Fruit fly (Drosophila melanogaster) whole organism, prepupa: Measurements from ENCODE around the gene CG13002.

Experiments
- Blimp-1 ChIP-seq: fragments of 200-800 bp; sonication (Bioruptor generic); optimal IDR thresholded peaks from 3 replicates; lab custom pipeline; 2017; ENCODE audit warnings: missing biosample characterization, missing genetic modification characterization, mild to moderate bottlenecking, moderate library complexity, missing genetic modification reagents
- CG10631 ChIP-seq: fragments of 200-800 bp; sonication (Bioruptor generic); optimal IDR thresholded peaks from 2 replicates; lab custom pipeline; 2016; ENCODE audit warnings: missing biosample characterization, missing genetic modification characterization
- CG10669 ChIP-seq: fragments of 200-800 bp; sonication (Bioruptor generic); optimal IDR thresholded peaks from 3 replicates; lab custom pipeline; 2018; ENCODE audit warnings: missing biosample characterization, mild to moderate bottlenecking, missing genetic modification characterization, moderate library complexity
- CG11294 ChIP-seq: fragments of 200-800 bp; sonication (Bioruptor generic); IDR thresholded peaks from 2 replicates; pipeline ENCODE4 v1.3.6; 2022; ENCODE audit warnings: missing biosample characterization, missing genetic modification characterization
- CG11762 ChIP-seq: fragments of 200-800 bp; sonication (Bioruptor generic); optimal IDR thresholded peaks from 3 replicates; lab custom pipeline; 2016; ENCODE audit warnings: missing biosample characterization, missing genetic modification characterization; ENCODE audit not compliant: insufficient read depth
- CG15336 ChIP-seq: fragments of 200-800 bp; sonication (Bioruptor generic); IDR thresholded peaks from 2 replicates; pipeline ENCODE4 v1.3.6; 2022; ENCODE audit warnings: missing biosample characterization, missing genetic modification characterization
- CG1621 ChIP-seq: fragments of 200-800 bp; sonication (Bioruptor generic); optimal IDR thresholded peaks from 3 replicates; lab custom pipeline; 2018; ENCODE audit warnings: missing biosample characterization, mild to moderate bottlenecking, missing genetic modification characterization
- CG3032 ChIP-seq: fragments of 200-800 bp; optimal IDR thresholded peaks from 2 replicates; lab custom pipeline; 2019; ENCODE audit warnings: missing biosample characterization, mild to moderate bottlenecking, missing genetic modification characterization, moderate library complexity
- CG31627 ChIP-seq: fragments of 200-800 bp; sonication (Bioruptor generic); optimal IDR thresholded peaks from 3 replicates; lab custom pipeline; 2016; ENCODE audit warnings: missing biosample characterization, missing genetic modification characterization
- CG32006 ChIP-seq: fragments of 200-800 bp; sonication (Bioruptor generic); optimal IDR thresholded peaks from 3 replicates; lab custom pipeline; 2017; ENCODE audit warnings: missing biosample characterization, mild to moderate bottlenecking, missing genetic modification characterization
- CG34406 ChIP-seq: fragments of 200-800 bp; sonication (Bioruptor generic); optimal IDR thresholded peaks from 3 replicates; lab custom pipeline; 2016; ENCODE audit warnings: missing biosample characterization, missing genetic modification characterization
- CG3919 ChIP-seq: fragments of 200-800 bp; sonication (Bioruptor generic); optimal IDR thresholded peaks from 3 replicates; lab custom pipeline; 2016; ENCODE audit warnings: missing biosample characterization, missing genetic modification characterization
- CG4318 ChIP-seq: fragments of 200-800 bp; sonication (Bioruptor generic); optimal IDR thresholded peaks from 3 replicates; lab custom pipeline; 2017; ENCODE audit warnings: missing biosample characterization, mild to moderate bottlenecking, missing genetic modification characterization
- CG6163 ChIP-seq: fragments of 200-800 bp; sonication (Bioruptor generic); IDR thresholded peaks from 3 replicates; pipeline ENCODE4 v1.3.6; 2022; ENCODE audit warnings: missing biosample characterization, missing genetic modification characterization
- CG6276 ChIP-seq: fragments of 200-800 bp; sonication (Bioruptor generic); optimal IDR thresholded peaks from 2 replicates; lab custom pipeline; 2017; ENCODE audit warnings: missing biosample characterization, mild to moderate bottlenecking, missing genetic modification characterization
- CG6792 ChIP-seq: fragments of 200-800 bp; sonication (Bioruptor generic); optimal IDR thresholded peaks from 3 replicates; lab custom pipeline; 2016; ENCODE audit warnings: missing biosample characterization, missing genetic modification characterization
- CG6854 ChIP-seq: fragments of 200-800 bp; sonication (Bioruptor generic); optimal IDR thresholded peaks from 2 replicates; lab custom pipeline; 2017; ENCODE audit warnings: missing biosample characterization, mild to moderate bottlenecking, missing genetic modification characterization
- CG8119 ChIP-seq: fragments of 200-800 bp; sonication (Bioruptor generic); IDR thresholded peaks from 3 replicates; pipeline ENCODE4 v1.3.6; 2022; ENCODE audit warnings: missing biosample characterization, missing genetic modification characterization
- CG8319 ChIP-seq: fragments of 200-800 bp; sonication (Bioruptor generic); optimal IDR thresholded peaks from 3 replicates; lab custom pipeline; 2016; ENCODE audit warnings: missing biosample characterization, missing genetic modification characterization
- CG8632 ChIP-seq: fragments of 200-800 bp; sonication (Bioruptor generic); optimal IDR thresholded peaks from 3 replicates; lab custom pipeline; 2016; ENCODE audit warnings: missing biosample characterization, missing genetic modification characterization
- CG9139 ChIP-seq: fragments of 200-800 bp; sonication (Bioruptor generic); optimal IDR thresholded peaks from 3 replicates; lab custom pipeline; 2017; ENCODE audit warnings: missing biosample characterization, mild to moderate bottlenecking, missing genetic modification characterization
- Eip78C ChIP-seq: fragments of 200-800 bp; sonication (Bioruptor generic); peaks from one replicate; lab custom pipeline; 2016; ENCODE audit warnings: missing biosample characterization, missing genetic modification characterization
- Eip93F ChIP-seq: fragments of 200-800 bp; sonication (Bioruptor generic); optimal IDR thresholded peaks from 2 replicates; lab custom pipeline; 2016; ENCODE audit warnings: missing biosample characterization, mild to moderate bottlenecking, missing genetic modification characterization
- Ets21C ChIP-seq: fragments of 200-800 bp; sonication (Bioruptor generic); optimal IDR thresholded peaks from 3 replicates; lab custom pipeline; 2016; ENCODE audit warnings: missing biosample characterization, missing genetic modification characterization
- Gug ChIP-seq: fragments of 200-800 bp; sonication (Bioruptor generic); IDR thresholded peaks from 2 replicates; pipeline ENCODE4 v1.3.6; 2022; ENCODE audit warnings: missing biosample characterization, missing genetic modification characterization
- Hr38 ChIP-seq: sonication (Bioruptor generic); optimal IDR thresholded peaks from 2 replicates; lab custom pipeline; 2016; ENCODE audit warnings: missing biosample characterization, missing genetic modification characterization
- Hr39 ChIP-seq: fragments of 200-800 bp; sonication (Bioruptor generic); optimal IDR thresholded peaks from 2 replicates; lab custom pipeline; 2016; ENCODE audit warnings: missing biosample characterization, missing genetic modification characterization
- Hr4 ChIP-seq: fragments of 200-800 bp; sonication (Bioruptor generic); optimal IDR thresholded peaks from 3 replicates; lab custom pipeline; 2016; ENCODE audit warnings: missing biosample characterization, missing genetic modification characterization
- Met ChIP-seq: fragments of 200-800 bp; sonication (Bioruptor generic); optimal IDR thresholded peaks from 3 replicates; lab custom pipeline; 2016; ENCODE audit warnings: missing biosample characterization, missing genetic modification characterization
- Smox ChIP-seq: fragments of 200-800 bp; sonication (Bioruptor generic); optimal IDR thresholded peaks from 3 replicates; lab custom pipeline; 2016; ENCODE audit warnings: missing biosample characterization, missing genetic modification characterization
- Sox102F ChIP-seq: fragments of 200-800 bp; sonication (Bioruptor generic); optimal IDR thresholded peaks from 2 replicates; lab custom pipeline; 2016; ENCODE audit warnings: missing biosample characterization, mild to moderate bottlenecking, missing genetic modification characterization
- Sox14 ChIP-seq: fragments of 200-800 bp; sonication (Bioruptor generic); optimal IDR thresholded peaks from 3 replicates; lab custom pipeline; 2016; ENCODE audit warnings: missing biosample characterization, missing genetic modification characterization
- Sox15 ChIP-seq: fragments of 200-800 bp; sonication (Bioruptor generic); optimal IDR thresholded peaks from 3 replicates; lab custom pipeline; 2016; ENCODE audit warnings: missing biosample characterization, missing genetic modification characterization
- achi ChIP-seq: fragments of 200-800 bp; sonication (Bioruptor generic); optimal IDR thresholded peaks from 3 replicates; lab custom pipeline; 2016; ENCODE audit warnings: missing biosample characterization, missing genetic modification characterization
- acj6 ChIP-seq: fragments of 200-800 bp; sonication (Bioruptor generic); optimal IDR thresholded peaks from 3 replicates; lab custom pipeline; 2016; ENCODE audit warnings: missing biosample characterization, missing genetic modification characterization
- dac ChIP-seq: fragments of 200-800 bp; sonication (Bioruptor generic); optimal IDR thresholded peaks from 2 replicates; lab custom pipeline; 2017; ENCODE audit warnings: missing biosample characterization, mild to moderate bottlenecking, missing genetic modification characterization
- dsx ChIP-seq: fragments of 200-800 bp; optimal IDR thresholded peaks from 3 replicates; lab custom pipeline; 2019; ENCODE audit warnings: missing biosample characterization, mild to moderate bottlenecking, missing genetic modification characterization, moderate library complexity; ENCODE audit not compliant: poor library complexity, severe bottlenecking
- eg ChIP-seq: fragments of 200-800 bp; sonication (Bioruptor generic); IDR thresholded peaks from 3 replicates; pipeline ENCODE4 v1.3.6; 2022; ENCODE audit warnings: missing biosample characterization, missing genetic modification characterization
- esn ChIP-seq: fragments of 200-800 bp; sonication (Bioruptor generic); optimal IDR thresholded peaks from 2 replicates; lab custom pipeline; 2016; ENCODE audit warnings: missing biosample characterization, mild to moderate bottlenecking, missing genetic modification characterization, moderate library complexity
- fd59A ChIP-seq: fragments of 200-800 bp; sonication (Bioruptor generic); optimal IDR thresholded peaks from 2 replicates; lab custom pipeline; 2017; ENCODE audit warnings: missing biosample characterization, mild to moderate bottlenecking, missing genetic modification characterization, missing genetic modification reagents
- fd85E ChIP-seq: fragments of 200-800 bp; sonication (Bioruptor generic); optimal IDR thresholded peaks from 3 replicates; lab custom pipeline; 2016; ENCODE audit warnings: missing biosample characterization, missing genetic modification characterization
- fkh ChIP-seq: fragments of 200-800 bp; sonication (Bioruptor generic); optimal IDR thresholded peaks from 3 replicates; lab custom pipeline; 2017; ENCODE audit warnings: missing biosample characterization, mild to moderate bottlenecking, missing genetic modification characterization, moderate library complexity
- lz ChIP-seq: fragments of 200-800 bp; sonication (Bioruptor generic); optimal IDR thresholded peaks from 3 replicates; lab custom pipeline; 2016; ENCODE audit warnings: missing biosample characterization, missing genetic modification characterization
- net ChIP-seq: fragments of 200-800 bp; sonication (Bioruptor generic); optimal IDR thresholded peaks from 3 replicates; lab custom pipeline; 2016; ENCODE audit warnings: missing biosample characterization, missing genetic modification characterization
- pdm3 ChIP-seq: fragments of 200-800 bp; sonication (Bioruptor generic); optimal IDR thresholded peaks from 3 replicates; lab custom pipeline; 2016; ENCODE audit warnings: missing biosample characterization, missing genetic modification characterization
- salr ChIP-seq, 2 experiments: fragments of 200-800 bp; sonication (Bioruptor generic); optimal IDR thresholded peaks; 3 replicates each; lab custom pipeline; 2016 to 2018; ENCODE audit warnings: missing biosample characterization in 2 of 2, missing genetic modification characterization in 2 of 2, mild to moderate bottlenecking in 1 of 2
- spab ChIP-seq: fragments of 200-800 bp; sonication (Bioruptor generic); optimal IDR thresholded peaks from 2 replicates; lab custom pipeline; 2017; ENCODE audit warnings: missing biosample characterization, mild to moderate bottlenecking, missing genetic modification characterization, missing genetic modification reagents
- ss ChIP-seq, 2 experiments: fragments of 200-800 bp; sonication (Bioruptor generic); optimal IDR thresholded peaks; 2 replicates in 1 of 2; 3 replicates in 1 of 2; lab custom pipeline; 2017 to 2018; ENCODE audit warnings: mild to moderate bottlenecking in 2 of 2, missing biosample characterization in 2 of 2, missing genetic modification characterization in 2 of 2, moderate library complexity in 1 of 2
- svp ChIP-seq: fragments of 200-800 bp; sonication (Bioruptor generic); peaks from one replicate; lab custom pipeline; 2016; ENCODE audit warnings: missing biosample characterization, missing genetic modification characterization
- topi ChIP-seq: fragments of 200-800 bp; sonication (Bioruptor generic); optimal IDR thresholded peaks from 3 replicates; lab custom pipeline; 2016; ENCODE audit warnings: missing biosample characterization, missing genetic modification characterization

CG13002 gene

DNA sequence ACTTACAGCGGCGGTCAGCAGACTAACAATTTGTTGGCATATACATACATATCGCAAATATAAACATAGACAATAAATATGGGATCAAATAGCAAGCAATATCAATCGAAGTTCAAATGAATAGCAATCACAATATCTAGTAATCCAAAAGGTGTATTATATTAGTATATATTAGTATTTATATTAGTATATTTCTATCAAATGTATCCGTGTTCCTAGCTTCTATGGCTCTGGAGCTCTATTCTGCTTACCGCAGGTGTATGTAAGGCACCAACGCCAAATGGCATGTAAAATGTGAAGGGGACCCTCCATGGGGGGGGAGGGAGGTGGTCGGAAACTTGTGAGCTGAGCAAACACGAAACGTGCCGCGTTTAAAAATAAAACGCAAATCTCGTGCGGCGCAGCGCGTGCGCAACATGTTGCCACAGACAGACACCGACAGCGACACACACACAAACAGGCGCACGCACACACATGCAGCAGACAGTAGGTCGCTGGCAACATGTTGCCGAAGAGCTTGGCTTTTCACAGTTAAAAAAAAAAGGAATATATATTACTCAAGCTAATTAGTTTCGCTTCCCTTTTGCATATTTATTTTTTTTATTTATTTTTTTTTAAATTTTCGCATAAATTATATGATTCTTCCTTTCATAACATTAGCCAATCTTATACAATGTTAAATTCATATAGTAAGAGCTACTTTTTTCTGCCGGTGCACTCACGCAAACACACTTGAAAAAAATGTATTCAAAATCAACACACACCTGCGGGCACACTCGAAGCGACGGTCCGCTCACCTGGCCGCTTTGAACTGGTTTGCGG lies 41.1 kb downstream of the CG13002 start:
- TF ChIP-seq topi (GFP tag; lab: Kevin White, UChicago) (peak; percentile 59), Smox (peak; percentile 46), CG34406 (GFP tag; lab: Kevin White, UChicago) (peak; percentile 65), Eip78C (peak; percentile 92), CG8119 (GFP tag; lab: Robert Waterston, UW) (peak; percentile 84), Eip93F (GFP tag; lab: Kevin White, UChicago) (peak; percentile 18), Sox15 (GFP tag; lab: Kevin White, UChicago) (no peak), CG6276 (GFP tag; lab: Kevin White, UChicago) (peak; percentile 69), net (GFP tag; lab: Kevin White, UChicago) (peak; percentile 37), fkh (GFP tag; lab: Kevin White, UChicago) (peak; percentile 64), esn (GFP tag; lab: Kevin White, UChicago) (peak; percentile 68), Hr39 (GFP tag; lab: Kevin White, UChicago) (peak; percentile 36), achi (GFP tag; lab: Kevin White, UChicago) (peak; percentile 58), salr (GFP tag; optimal IDR thresholded peaks at IDR 0.05; lab: Kevin White, UChicago) (peak; percentile 37 to 64), CG3919 (peak; percentile 78), svp (GFP tag; lab: Kevin White, UChicago) (peak; percentile 81), CG31627 (GFP tag; lab: Kevin White, UChicago) (peak; percentile 39), Hr38 (no peak), Ets21C (GFP tag; lab: Kevin White, UChicago) (peak; percentile 38), Met (GFP tag; lab: Kevin White, UChicago) (peak; percentile 47), pdm3 (peak; percentile 52), CG6792 (peak; percentile 58), ss (GFP tag; optimal IDR thresholded peaks at IDR 0.05; lab: Kevin White, UChicago) (peak; percentile 57 to 79), CG10631 (GFP tag; lab: Kevin White, UChicago) (peak; percentile 76), CG6854 (GFP tag; lab: Kevin White, UChicago) (peak; percentile 58), CG6163 (peak; percentile 73), dac (GFP tag; lab: Kevin White, UChicago) (peak; percentile 33), CG11762 (GFP tag; lab: Kevin White, UChicago) (peak; percentile 52), dsx (GFP tag; lab: Kevin White, UChicago) (peak; percentile 85), CG9139 (GFP tag; lab: Kevin White, UChicago) (peak; percentile 43), Sox102F (peak; percentile 36), acj6 (peak; percentile 75), Gug (GFP tag; lab: Robert Waterston, UW) (peak; percentile 69), eg (peak; percentile 84), fd59A (GFP tag; lab: Kevin White, UChicago) (peak; percentile 69), CG15336 (GFP tag; lab: Robert Waterston, UW) (peak; percentile 86), lz (GFP tag; lab: Kevin White, UChicago) (peak; percentile 59), CG10669 (GFP tag; lab: Kevin White, UChicago) (peak; percentile 63), CG8632 (GFP tag; lab: Kevin White, UChicago) (peak; percentile 63), CG32006 (peak; percentile 75), CG1621 (tag; lab: Kevin White, UChicago) (peak; percentile 43), Sox14 (GFP tag; lab: Kevin White, UChicago) (peak; percentile 23), Hr4 (GFP tag; lab: Kevin White, UChicago) (peak; percentile 73), CG11294 (GFP tag; lab: Robert Waterston, UW) (peak; percentile 70; the same call in 1 of the 2 replicates), CG3032 (tag; lab: Kevin White, UChicago) (peak; percentile 73), fd85E (GFP tag; lab: Kevin White, UChicago) (no peak), CG4318 (peak; percentile 43), CG8319 (GFP tag; lab: Kevin White, UChicago) (peak; percentile 3), Blimp-1 (GFP tag; lab: Kevin White, UChicago) (peak; percentile 56), spab (GFP tag; lab: Kevin White, UChicago) (peak; percentile 42)
